Worm (Caenorhabditis elegans) whole organism, L3 larva: ENCODE results near the gene gtf-2A2.

Experiments
- R02D3.7 ChIP-seq: fragments of 150-350 bp; optimal IDR thresholded peaks from 2 replicates; lab custom pipeline; 2014; ENCODE audit warnings: missing biosample characterization, missing genetic modification characterization
- elt-1 ChIP-seq: fragments of 150-350 bp; optimal IDR thresholded peaks from 2 replicates; lab custom pipeline; 2014; ENCODE audit warnings: missing biosample characterization, missing genetic modification characterization
- elt-3 ChIP-seq, 3 experiments: fragments of 150-350 bp in 1 of 3; sonication (generic microtip) in 2 of 3; optimal IDR thresholded peaks; 2 replicates in 2 of 3; 4 replicates in 1 of 3; lab custom pipeline; 2014 to 2017; ENCODE audit warnings: missing biosample characterization in 3 of 3, missing genetic modification characterization in 3 of 3
- nhr-76 ChIP-seq: fragments of 150-350 bp; sonication (generic microtip); optimal IDR thresholded peaks from 5 replicates; lab custom pipeline; 2014; ENCODE audit warnings: missing biosample characterization, missing genetic modification characterization
- zag-1 ChIP-seq: fragments of 150-350 bp; optimal IDR thresholded peaks from 2 replicates; lab custom pipeline; 2014; ENCODE audit warnings: missing biosample characterization, missing genetic modification characterization

DNA sequence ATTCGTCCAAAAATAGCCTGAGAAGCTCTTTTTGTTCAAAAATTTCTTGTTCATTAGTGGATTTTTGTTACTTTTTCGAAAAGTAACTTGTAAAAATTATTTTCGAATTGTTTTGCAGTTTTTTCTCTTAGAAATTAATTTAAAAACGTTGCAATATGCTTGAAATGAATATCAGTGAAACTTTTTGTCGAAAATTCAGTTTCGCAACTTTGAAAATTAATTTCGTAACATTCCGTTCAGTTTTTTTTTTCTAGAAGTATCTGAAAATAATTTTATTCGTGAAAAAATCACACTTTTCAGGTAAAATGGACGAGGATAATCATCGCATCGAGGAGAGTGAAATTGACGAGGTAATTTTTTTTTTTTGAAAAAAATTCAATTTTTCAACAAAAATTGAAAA, 15.6 kb upstream of the gtf-2A2 start, which contains the start of gene Y111B2A.12:
- TF ChIP-seq elt-1 (tag; lab: Kevin White, UChicago) = no peak
- no peak for TF ChIP-seq zag-1 (tag; lab: Kevin White, UChicago)
- no peak for TF ChIP-seq nhr-76 (tag; lab: Kevin White, UChicago)
- no peak for TF ChIP-seq elt-3 (tag; optimal IDR thresholded peaks at IDR 0.05; lab: Kevin White, UChicago)
- TF ChIP-seq R02D3.7 = no peak
